Worm (Caenorhabditis elegans) whole organism, midembryonic: Measurements from ENCODE around the gene F55D1.1.

Experiments used
- med-1 ChIP-seq: sonication (generic microtip); optimal IDR thresholded peaks from 2 replicates; lab custom pipeline; 2017; ENCODE audit warnings: missing genetic modification characterization, mild to moderate bottlenecking, missing compliant biosample characterization, antibody characterized with exemption, missing genetic modification reagents; ENCODE audit not compliant: insufficient read depth
- ref-1 ChIP-seq: fragments of 200-800 bp; sonication (Bioruptor generic); conservative IDR thresholded peaks from 2 replicates; pipeline ENCODE4 v1.3.6; 2022; ENCODE audit warnings: missing genetic modification reagents, missing genetic modification characterization, missing compliant biosample characterization

DNA sequence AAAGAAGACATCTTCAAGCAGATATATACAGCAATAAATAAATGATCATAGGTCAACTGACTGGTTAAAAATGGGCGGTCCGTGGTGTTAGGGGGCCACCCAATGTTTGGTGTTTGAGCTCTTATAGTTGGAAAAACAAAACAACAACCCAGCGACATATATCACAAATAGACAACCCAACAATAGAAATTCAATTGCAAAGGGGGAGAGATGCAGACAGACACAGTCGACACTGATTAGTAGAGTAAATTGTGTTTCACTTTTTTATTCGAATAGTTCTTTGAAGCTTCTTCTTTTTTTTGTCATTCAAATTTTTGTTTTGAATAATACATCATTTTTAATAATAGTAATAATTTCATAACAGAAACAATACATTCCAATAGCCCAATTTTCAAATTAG lies 25.8 kb downstream of the F55D1.1 start:
- TF ChIP-seq med-1 (GFP tag; lab: Kevin White, UChicago) (no peak), ref-1 (GFP tag; lab: Robert Waterston, UW) (no peak)
